Worm (Caenorhabditis elegans): Measurements from ENCODE around the gene F59B2.15.

Gene F59B2.15

ce11 chrIII:9001899-9002298 lies 546 bp downstream of the F59B2.15 start, which contains the start of gene rpn-6.2:
TSS of gene rpn-6.2 (minus strand) at chrIII:9001999.
- TF ChIP-seq efl-1 (optimal IDR thresholded peaks at IDR 0.05) (no peak), efl-1 (GFP tag; optimal IDR thresholded peaks at IDR 0.05 in 1 of 2) (peak in 1 of 2 experiments; percentile 39), tlp-1 (tag; optimal IDR thresholded peaks at IDR 0.05) (no peak), blmp-1 (tag; optimal IDR thresholded peaks at IDR 0.05) (no peak), unc-62 (GFP tag; optimal IDR thresholded peaks at IDR 0.05) (no peak), ztf-4 (tag; optimal IDR thresholded peaks at IDR 0.05) (no peak), elt-3 (tag; optimal IDR thresholded peaks at IDR 0.05) (no peak), mab-9 (GFP tag; IDR thresholded peaks at IDR 0.05) (no peak), unc-30 (tag; optimal IDR thresholded peaks at IDR 0.05) (no peak), ceh-82 (tag; optimal IDR thresholded peaks at IDR 0.05) (no peak), rnt-1 (tag; optimal IDR thresholded peaks at IDR 0.05) (no peak), mef-2 (tag; optimal IDR thresholded peaks at IDR 0.05) (no peak), grh-1 (GFP tag; IDR thresholded peaks at IDR 0.05) (no peak), egl-13 (tag; optimal IDR thresholded peaks at IDR 0.05) (no peak), nhr-237 (tag; optimal IDR thresholded peaks at IDR 0.05) (no peak), sup-37 (GFP tag; optimal IDR thresholded peaks at IDR 0.05) (no peak), nhr-85 (tag) (peak; percentile 48)

- TF ChIP-seq dpl-1 (GFP tag; optimal IDR thresholded peaks at IDR 0.05) (peak in 1 of 3 experiments; percentile 6), nhr-237 (tag; optimal IDR thresholded peaks at IDR 0.05) (no peak)
These were observed 954 bp downstream of the F59B2.15 start for ce11 chrIII:9001491-9001890.

- TF ChIP-seq efl-1 (optimal IDR thresholded peaks at IDR 0.05) (no peak), efl-1 (GFP tag; optimal IDR thresholded peaks at IDR 0.05 in 1 of 2) (peak in 1 of 2 experiments; percentile 66), egl-27 (tag; optimal IDR thresholded peaks at IDR 0.05) (no peak)
These were observed 2.9 kb downstream of the F59B2.15 start, which contains the start of gene F59B2.3 for ce11 chrIII:8999508-8999907. TSS of gene F59B2.3 (minus strand) at chrIII:8999766.

- no peak for TF ChIP-seq hlh-17 (GFP tag; optimal IDR thresholded peaks at IDR 0.05; ENCODE audit: borderline replicate concordance)
- TF ChIP-seq ets-5 (GFP tag; IDR thresholded peaks at IDR 0.05): no peak
- no peak for TF ChIP-seq fkh-10 (GFP tag; optimal IDR thresholded peaks at IDR 0.05)
- no peak for TF ChIP-seq ces-1 (GFP tag; optimal IDR thresholded peaks at IDR 0.05)
- TF ChIP-seq lin-39 (tag; optimal IDR thresholded peaks at IDR 0.05): no peak
- no peak for TF ChIP-seq aly-2 (tag; optimal IDR thresholded peaks at IDR 0.05)
- TF ChIP-seq efl-1 (optimal IDR thresholded peaks at IDR 0.05): no peak
- peak in 1 of 2 experiments; percentile 51 for TF ChIP-seq efl-1 (GFP tag; optimal IDR thresholded peaks at IDR 0.05 in 1 of 2)
- TF ChIP-seq zag-1 (tag; optimal IDR thresholded peaks at IDR 0.05): no peak
- no peak for TF ChIP-seq lin-14 (GFP tag; optimal IDR thresholded peaks at IDR 0.05)
These were observed 3.6 kb downstream of the F59B2.15 start for ce11 chrIII:8998884-8999283.

- TF ChIP-seq elt-2 (tag; optimal IDR thresholded peaks at IDR 0.05): peak; percentile 54
- no peak for TF ChIP-seq blmp-1 (tag; optimal IDR thresholded peaks at IDR 0.05)
These were observed 4.6 kb downstream of the F59B2.15 start for ce11 chrIII:8997821-8998220.

ce11 chrIII:8996686-8997085 lies 5.8 kb downstream of the F59B2.15 start, which contains the start of gene skat-1:
TSS of gene skat-1 (minus strand) at chrIII:8996786.
- no peak for TF ChIP-seq nhr-12 (tag; optimal IDR thresholded peaks at IDR 0.05)
- no peak for TF ChIP-seq dsc-1 (tag; optimal IDR thresholded peaks at IDR 0.05)
- no peak for TF ChIP-seq alr-1 (tag; optimal IDR thresholded peaks at IDR 0.05; ENCODE audit: borderline replicate concordance)
- no peak for TF ChIP-seq egl-13 (tag; optimal IDR thresholded peaks at IDR 0.05)
- TF ChIP-seq tlp-1 (tag; optimal IDR thresholded peaks at IDR 0.05): no peak
- TF ChIP-seq blmp-1 (tag; optimal IDR thresholded peaks at IDR 0.05): no peak
- TF ChIP-seq pag-3 (tag; optimal IDR thresholded peaks at IDR 0.05; ENCODE audit: borderline replicate concordance, insufficient read depth): no peak
- no peak for TF ChIP-seq skn-1 (tag; optimal IDR thresholded peaks at IDR 0.05)
- no peak for TF ChIP-seq lin-39 (tag; optimal IDR thresholded peaks at IDR 0.05)
- TF ChIP-seq nhr-11 (tag; optimal IDR thresholded peaks at IDR 0.05): no peak
- no peak for TF ChIP-seq mef-2 (tag; optimal IDR thresholded peaks at IDR 0.05)
- TF ChIP-seq unc-30 (tag; optimal IDR thresholded peaks at IDR 0.05): no peak
- TF ChIP-seq ces-1 (GFP tag; optimal IDR thresholded peaks at IDR 0.05): no peak
